Worm (Caenorhabditis elegans): Measurements from ENCODE around the gene rnp-7.

ce11 chrIII:7136015-7136414 lies 24.9 kb downstream of the rnp-7 start, which contains the start of gene B0280.17:
- TF ChIP-seq ceh-36 (tag; optimal IDR thresholded peaks at IDR 0.05), result no peak
- TF ChIP-seq hmg-4 (GFP tag; optimal IDR thresholded peaks at IDR 0.05), result no peak
- TF ChIP-seq hmbx-1 (tag; optimal IDR thresholded peaks at IDR 0.05), result no peak
- no peak for TF ChIP-seq pes-1 (GFP tag; IDR thresholded peaks at IDR 0.05)
- no peak for TF ChIP-seq F13C5.2 (tag; optimal IDR thresholded peaks at IDR 0.05)
- TF ChIP-seq ama-1 (optimal IDR thresholded peaks at IDR 0.05), result no peak
- no peak for TF ChIP-seq flt-1 (GFP tag; IDR thresholded peaks at IDR 0.05)
- TF ChIP-seq ets-7 (tag; optimal IDR thresholded peaks at IDR 0.05), result no peak
- no peak for TF ChIP-seq scrt-1 (GFP tag; IDR thresholded peaks at IDR 0.05)
- no peak for TF ChIP-seq tbx-11 (GFP tag; IDR thresholded peaks at IDR 0.05)
- TF ChIP-seq aly-1 (tag; optimal IDR thresholded peaks at IDR 0.05), result no peak
